Fruit fly (Drosophila melanogaster) whole organism: ENCODE results near the gene CG3597.

ENCODE experiments used
- CG8478 ChIP-seq: fragments of >200 bp; optimal IDR thresholded peaks from 2 replicates; lab custom pipeline; 2018; ENCODE audit warnings: inconsistent platforms
- EcR ChIP-seq, 2 experiments: fragments of >200 bp; optimal IDR thresholded peaks; 2 replicates each; lab custom pipeline; 2017; ENCODE audit warnings: missing biosample characterization in 2 of 2, missing genetic modification characterization in 2 of 2, missing genetic modification reagents in 2 of 2
- psq ChIP-seq: fragments of >200 bp; optimal IDR thresholded peaks from 2 replicates; lab custom pipeline; 2017
- usp ChIP-seq: fragments of >200 bp; optimal IDR thresholded peaks from 2 replicates; lab custom pipeline; 2017; ENCODE audit warnings: missing biosample characterization, missing genetic modification characterization, mixed read lengths

dm6 chr2L:2404631-2405030 lies 33.3 kb upstream of the CG3597 start:
- TF ChIP-seq EcR (GFP tag; optimal IDR thresholded peaks at IDR 0.05; lab: Kevin White, UChicago) (no peak), psq (no peak), CG8478 (no peak), usp (GFP tag; lab: Kevin White, UChicago) (no peak)
